Worm (Caenorhabditis elegans): ENCODE measurements around the gene rme-2.
"Not testable (repeated sequence)": the region's sequence is repeated elsewhere in the genome, so short reads cannot be mapped to it uniquely, and the experiment has no call there.

Gene rme-2

DNA sequence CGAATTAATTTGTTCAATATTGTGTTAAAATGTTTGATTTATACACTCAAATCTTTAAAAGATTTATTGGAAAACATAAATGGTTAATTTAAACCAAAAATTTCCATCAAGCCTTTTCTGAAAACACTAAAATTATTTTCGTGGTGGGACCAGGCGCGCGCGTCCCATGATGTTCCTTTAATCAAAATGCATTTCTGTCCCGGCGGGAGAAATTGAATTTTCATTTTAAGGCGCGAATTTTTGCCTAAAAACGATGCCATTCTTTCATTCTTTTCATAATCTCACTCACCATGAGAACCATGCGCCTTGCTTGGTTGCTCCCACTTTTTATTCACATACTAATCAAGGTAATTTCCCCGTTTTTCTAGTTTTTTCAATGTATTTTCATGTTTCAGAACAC lies at the start of gene rme-2:
Gene rme-2 (plus strand): TSS at position 288 of the 400 bp plus-strand sequence.
- no peak for TF ChIP-seq him-1 (tag; optimal IDR thresholded peaks at IDR 0.05)
- no peak for TF ChIP-seq dao-5 (tag; optimal IDR thresholded peaks at IDR 0.05)
- TF ChIP-seq W03F9.2 (tag; optimal IDR thresholded peaks at IDR 0.05), result no peak

DNA sequence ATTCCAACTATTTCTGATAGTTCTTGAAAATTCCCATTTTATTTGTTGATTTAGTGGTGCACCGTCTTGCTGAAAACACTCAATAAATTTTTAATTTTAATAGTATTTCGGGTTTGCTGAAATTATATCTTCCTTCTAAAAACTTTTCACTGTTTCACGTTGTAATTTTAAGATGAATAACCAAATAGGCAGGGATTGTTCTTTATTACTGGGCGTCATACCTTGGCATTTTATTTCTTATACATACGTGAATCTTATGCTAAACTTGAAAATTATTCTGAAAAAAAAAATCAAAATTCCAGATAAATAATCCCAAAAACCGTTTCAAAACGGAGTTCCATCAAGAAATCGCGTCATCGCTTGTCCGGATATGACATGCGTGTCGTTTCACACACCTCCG lies 31.1 kb upstream of the rme-2 start, which contains the start of gene mgl-3:
Gene mgl-3 (plus strand): TSS at position 301 of the 400 bp plus-strand sequence.
- TF ChIP-seq dao-5 (tag; optimal IDR thresholded peaks at IDR 0.05) (no peak), him-1 (tag; optimal IDR thresholded peaks at IDR 0.05) (no peak), W03F9.2 (tag; optimal IDR thresholded peaks at IDR 0.05) (no peak)

DNA sequence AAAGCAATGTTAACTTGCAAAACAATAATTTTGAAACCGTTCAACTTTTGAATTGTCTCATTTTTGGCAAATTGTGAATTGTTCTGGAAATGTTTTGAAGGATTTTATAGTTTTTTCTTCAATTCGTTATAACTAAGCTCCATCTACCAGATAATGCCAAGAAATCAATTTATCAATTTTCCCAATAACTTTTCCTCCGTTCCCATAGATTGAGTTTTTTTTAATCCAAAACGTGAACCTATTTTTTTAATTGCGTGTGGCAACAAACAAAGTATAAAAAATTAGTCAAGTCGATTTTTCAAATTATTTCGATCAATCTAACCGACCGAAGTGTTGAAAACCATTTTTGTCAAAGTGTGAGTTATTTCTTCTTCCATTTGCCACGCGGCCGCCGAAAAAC lies 17.2 kb upstream of the rme-2 start, which contains the start of gene Y4C6A.4:
Gene Y4C6A.4 (plus strand): TSS at position 301 of the 400 bp plus-strand sequence.
- TF ChIP-seq him-1 (tag; optimal IDR thresholded peaks at IDR 0.05) (no peak), W03F9.2 (tag; optimal IDR thresholded peaks at IDR 0.05) (no peak), dao-5 (tag; optimal IDR thresholded peaks at IDR 0.05) (no peak)

DNA sequence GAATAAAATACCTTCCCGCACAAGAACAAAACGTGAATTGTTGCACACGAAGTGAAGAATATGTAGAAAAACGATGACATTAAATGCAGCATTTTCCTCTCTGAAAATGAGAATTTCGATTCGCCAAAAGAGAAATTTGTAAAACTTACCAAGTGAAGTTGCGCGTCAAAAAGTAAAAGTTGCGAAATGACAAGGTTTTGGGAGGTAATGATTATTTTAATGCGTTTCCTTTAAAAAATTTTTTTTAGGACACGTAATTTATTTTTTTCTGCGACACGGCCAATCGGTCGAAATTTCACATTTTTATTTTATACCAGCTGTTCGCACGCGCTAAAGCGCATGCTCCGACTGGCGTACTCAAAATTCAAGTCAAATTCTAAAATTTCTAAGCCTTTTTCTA lies 13.8 kb upstream of the rme-2 start, which contains the start of gene Y4C6A.3:
Gene Y4C6A.3 (minus strand): TSS at position 101 of the 400 bp plus-strand sequence.
- not testable (repeated sequence) for TF ChIP-seq him-1, W03F9.2, dao-5 (tag; optimal IDR thresholded peaks at IDR 0.05)

DNA sequence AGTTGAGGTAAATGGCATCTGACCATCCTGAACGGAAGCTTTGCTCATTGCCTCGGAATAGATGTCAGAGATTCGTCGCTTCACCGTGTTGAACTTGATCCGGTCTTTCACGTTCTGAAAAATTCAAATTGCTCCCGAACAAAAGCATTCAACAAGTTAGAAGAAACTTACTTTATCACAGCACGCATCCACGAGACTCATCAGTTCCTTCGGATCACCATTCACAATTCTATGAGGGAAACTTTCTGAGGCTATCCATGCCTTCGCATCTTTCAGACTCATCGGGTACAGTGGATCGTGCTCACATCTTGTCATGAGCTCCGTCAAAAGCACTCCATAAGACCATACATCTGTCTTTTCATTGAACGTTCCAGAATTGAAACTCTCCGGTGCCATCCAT lies 7.0 kb upstream of the rme-2 start:
- TF ChIP-seq W03F9.2 (tag; optimal IDR thresholded peaks at IDR 0.05), result no peak
- no peak for TF ChIP-seq dao-5 (tag; optimal IDR thresholded peaks at IDR 0.05)
- no peak for TF ChIP-seq him-1 (tag; optimal IDR thresholded peaks at IDR 0.05)

DNA sequence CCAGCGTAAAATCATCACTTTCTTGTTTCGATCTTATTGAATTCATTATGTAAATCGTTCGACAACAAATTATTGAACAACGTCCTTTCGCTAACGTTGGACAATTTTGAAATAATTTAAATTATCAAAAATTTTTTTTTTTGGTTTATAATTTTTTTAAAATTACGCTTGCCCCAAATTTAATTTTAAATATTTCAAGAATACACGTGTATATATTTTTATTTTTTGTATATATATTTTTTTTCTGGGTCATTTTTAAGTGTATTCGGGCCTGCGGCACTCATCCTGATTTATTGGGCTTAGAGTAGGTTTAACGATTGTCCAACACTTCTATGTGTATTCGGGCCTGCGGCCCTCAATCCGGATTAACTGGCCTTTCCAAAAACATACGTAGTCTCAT lies 5.4 kb upstream of the rme-2 start, which contains the start of gene Y52D5A.2:
Gene Y52D5A.2 (minus strand): TSS at position 101 of the 400 bp plus-strand sequence.
- TF ChIP-seq dao-5, W03F9.2, him-1 (tag; optimal IDR thresholded peaks at IDR 0.05): not testable (repeated sequence)

DNA sequence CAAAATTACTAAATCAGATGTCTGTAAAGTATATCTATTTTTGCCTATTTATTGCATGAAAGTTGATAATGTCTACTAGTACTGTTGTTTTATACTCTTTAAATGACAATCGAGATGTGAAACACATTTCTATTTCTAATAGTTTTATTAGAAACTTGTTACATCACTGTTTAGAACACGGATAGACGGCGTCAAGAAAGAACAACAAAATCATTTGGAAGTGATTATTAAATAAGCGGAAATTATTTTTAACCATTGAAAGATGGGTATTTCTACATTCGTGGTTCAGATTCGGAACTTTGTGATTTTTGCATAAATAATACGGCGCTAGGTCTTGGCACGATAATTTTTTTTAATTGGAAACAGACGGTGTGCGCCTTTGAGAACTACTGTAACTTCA lies 3.3 kb downstream of the rme-2 start:
- TF ChIP-seq him-1 (tag; optimal IDR thresholded peaks at IDR 0.05), result no peak
- TF ChIP-seq dao-5 (tag; optimal IDR thresholded peaks at IDR 0.05), result no peak
- TF ChIP-seq W03F9.2 (tag; optimal IDR thresholded peaks at IDR 0.05), result no peak

DNA sequence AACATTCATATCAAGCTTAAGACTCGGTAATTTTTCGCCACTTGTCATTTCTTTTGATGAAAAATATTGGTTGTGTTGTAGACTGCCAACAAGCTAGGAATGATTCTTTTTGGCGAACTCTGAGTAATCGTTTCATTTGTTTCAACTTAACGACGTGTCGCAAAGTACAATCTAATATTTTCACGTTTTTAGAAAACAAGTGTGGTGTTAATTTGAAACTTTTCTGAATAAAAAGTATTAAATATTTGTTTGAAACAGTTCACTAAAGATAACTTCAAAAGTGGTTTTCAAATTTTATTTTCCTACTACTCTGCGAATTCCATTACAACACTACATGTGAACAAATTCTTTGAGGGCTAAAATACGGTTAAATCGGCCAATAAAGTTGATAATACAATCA lies 6.6 kb downstream of the rme-2 start, which contains the start of gene T11F8.4:
Gene T11F8.4 (minus strand): TSS at position 101 of the 400 bp plus-strand sequence.
- TF ChIP-seq dao-5 (tag; optimal IDR thresholded peaks at IDR 0.05) (no peak), him-1 (tag; optimal IDR thresholded peaks at IDR 0.05) (no peak), W03F9.2 (tag; optimal IDR thresholded peaks at IDR 0.05) (no peak)

DNA sequence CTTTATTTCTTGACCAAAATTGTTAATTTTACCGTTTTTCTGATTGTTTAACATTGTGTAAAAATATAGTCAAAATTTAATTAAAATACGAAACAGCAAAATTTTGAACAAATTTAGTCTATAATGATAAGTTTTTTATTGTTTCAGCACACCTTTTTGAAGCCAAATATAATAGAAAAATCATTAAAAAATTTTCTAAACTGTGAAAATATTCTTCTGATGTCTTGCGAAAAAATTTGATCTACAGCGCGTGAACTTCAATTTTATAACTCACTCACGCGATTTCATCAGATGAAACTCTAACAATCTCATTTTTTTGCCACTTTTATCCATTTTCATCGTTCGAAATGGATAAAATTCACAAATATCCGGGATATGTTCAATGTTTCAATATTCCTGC lies 9.5 kb downstream of the rme-2 start, which contains the start of gene T11F8.1:
Gene T11F8.1 (plus strand): TSS at position 301 of the 400 bp plus-strand sequence.
- no peak for TF ChIP-seq dao-5 (tag; optimal IDR thresholded peaks at IDR 0.05)

DNA sequence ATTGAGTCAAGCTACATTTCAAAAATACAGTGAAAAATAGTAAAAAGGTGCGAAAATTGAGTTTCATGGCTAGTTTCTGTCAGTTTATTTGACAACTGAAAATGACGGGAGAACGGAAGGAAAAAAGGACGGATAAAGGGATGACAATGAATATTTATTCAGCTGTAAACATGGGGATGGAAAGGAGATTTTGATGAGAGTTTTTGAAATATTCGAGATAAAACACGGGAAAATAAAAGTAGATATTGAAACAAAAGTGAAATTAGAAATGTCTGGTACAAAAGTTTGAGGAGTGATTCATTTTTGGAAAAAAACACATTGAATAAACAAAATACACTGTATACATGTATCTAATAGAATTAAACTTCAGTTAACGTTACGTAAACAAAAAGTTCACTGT lies 12.4 kb downstream of the rme-2 start, which contains the start of gene T11F8.12:
Gene T11F8.12 (minus strand): TSS at position 101 of the 400 bp plus-strand sequence.
- no peak for TF ChIP-seq dao-5 (tag; optimal IDR thresholded peaks at IDR 0.05)
- TF ChIP-seq W03F9.2 (tag; optimal IDR thresholded peaks at IDR 0.05), result no peak
- no peak for TF ChIP-seq him-1 (tag; optimal IDR thresholded peaks at IDR 0.05)

DNA sequence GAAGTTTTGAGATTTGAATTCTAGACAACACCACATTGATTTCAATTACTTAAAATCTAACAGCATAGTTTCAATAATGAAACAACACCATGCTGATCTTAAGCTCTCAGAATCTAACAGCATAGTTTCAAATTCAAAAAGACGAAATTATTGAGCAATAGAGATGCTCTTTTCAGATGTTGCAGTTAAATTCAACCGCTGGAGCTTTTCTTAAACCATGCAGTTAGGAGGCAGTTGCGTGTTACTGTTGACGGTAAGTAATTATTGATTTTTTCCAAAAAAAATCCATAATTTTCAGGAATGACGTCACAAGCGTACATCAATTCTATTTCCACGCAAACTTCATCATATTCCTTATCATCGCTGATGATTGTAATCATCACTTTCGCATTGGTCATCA lies 12.9 kb downstream of the rme-2 start, which contains the start of gene T11F8.5:
Gene T11F8.5 (plus strand): TSS at position 301 of the 400 bp plus-strand sequence.
- TF ChIP-seq him-1 (tag; optimal IDR thresholded peaks at IDR 0.05) (no peak), W03F9.2 (tag; optimal IDR thresholded peaks at IDR 0.05) (no peak), dao-5 (tag; optimal IDR thresholded peaks at IDR 0.05) (no peak)

DNA sequence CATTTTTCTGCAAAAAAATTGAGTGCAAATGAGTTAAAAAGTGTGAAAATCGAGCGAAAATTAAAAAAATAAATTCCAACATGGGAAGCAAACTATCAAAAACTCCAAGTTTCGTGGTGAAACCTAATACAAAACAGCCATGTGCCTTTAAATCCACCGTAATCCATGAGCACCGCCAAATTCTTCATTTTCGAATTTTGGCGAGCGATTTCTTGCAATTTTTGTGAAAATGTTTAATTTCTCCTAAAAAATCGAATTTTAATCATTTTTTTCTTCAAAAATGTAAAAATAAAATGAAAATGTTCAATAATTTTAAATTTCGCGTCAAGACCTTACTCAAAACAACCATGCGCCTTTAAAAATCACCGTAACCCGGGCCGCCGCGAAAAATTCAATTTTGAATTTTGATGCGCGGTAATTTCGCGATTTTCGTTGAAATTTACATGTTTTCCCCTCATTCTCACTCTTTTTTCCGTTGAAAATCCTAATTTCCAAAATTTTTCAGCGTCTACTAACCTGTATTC lies 16.4 kb downstream of the rme-2 start, which contains the start of the genes snpc-3.1 and puf-7:
Gene snpc-3.1 (minus strand): TSS at position 51 of the 524 bp plus-strand sequence.
Gene puf-7 (plus strand): TSS at position 506 of the 524 bp plus-strand sequence.
- not testable (repeated sequence) for TF ChIP-seq W03F9.2, him-1, dao-5 (tag; optimal IDR thresholded peaks at IDR 0.05)

DNA sequence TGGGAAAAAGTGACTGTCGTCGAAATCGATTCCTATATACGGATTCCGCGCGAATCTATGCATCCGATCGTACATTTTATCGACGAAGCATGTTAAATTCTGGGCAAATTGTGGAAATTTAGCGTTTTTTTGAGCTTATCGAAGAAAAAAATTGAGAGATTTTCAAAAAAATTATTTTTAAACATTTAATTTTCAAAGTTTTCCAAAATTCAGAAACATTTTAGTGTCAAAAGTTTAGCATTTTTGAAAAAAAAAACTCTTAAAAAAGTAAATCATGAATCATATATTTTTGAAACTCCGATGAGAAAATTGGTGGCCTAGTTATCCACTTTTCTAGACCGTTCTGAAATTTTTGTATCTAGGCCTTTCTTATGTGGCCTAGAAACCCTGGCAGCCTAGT lies 21.2 kb downstream of the rme-2 start, which contains the start of gene B0273.115:
Gene B0273.115 (minus strand): TSS at position 101 of the 400 bp plus-strand sequence.
- TF ChIP-seq him-1, dao-5, W03F9.2 (tag; optimal IDR thresholded peaks at IDR 0.05): not testable (repeated sequence)

DNA sequence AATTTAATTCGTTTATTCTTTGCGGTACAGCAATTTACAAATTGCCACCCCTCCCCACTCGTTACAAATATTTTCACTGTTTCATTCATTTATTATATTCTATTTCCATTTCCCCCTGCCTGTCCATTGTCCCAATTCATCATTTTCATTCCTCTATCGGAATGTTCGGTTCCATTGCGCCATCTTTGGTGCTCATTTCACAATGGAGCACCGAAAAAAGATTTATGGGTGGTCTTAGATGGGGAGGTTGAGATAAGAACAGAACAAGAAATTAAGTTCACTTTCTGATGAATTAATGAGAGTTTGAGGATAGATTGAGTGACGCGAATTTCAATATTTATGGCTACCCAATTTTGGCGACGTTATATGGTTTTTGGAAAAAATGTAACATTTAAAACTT lies 22.4 kb downstream of the rme-2 start:
- TF ChIP-seq W03F9.2 (tag; optimal IDR thresholded peaks at IDR 0.05) (no peak), him-1 (tag; optimal IDR thresholded peaks at IDR 0.05) (no peak), dao-5 (tag; optimal IDR thresholded peaks at IDR 0.05) (no peak)

All from whole organism, L4/young adult.